Worm (Caenorhabditis elegans) whole organism, L2 larva: ENCODE data around the gene clec-186.

Experiments used
- C34F6.9 ChIP-seq: fragments of 150-350 bp; optimal IDR thresholded peaks from 2 replicates; lab custom pipeline; 2014; ENCODE audit warnings: missing biosample characterization, missing genetic modification characterization
- nhr-237 ChIP-seq: fragments of 150-350 bp; optimal IDR thresholded peaks from 2 replicates; lab custom pipeline; 2014; ENCODE audit warnings: missing biosample characterization, missing genetic modification characterization
- nhr-25 ChIP-seq: fragments of 150-350 bp; sonication (generic microtip); optimal IDR thresholded peaks from 3 replicates; lab custom pipeline; 2014; ENCODE audit warnings: missing biosample characterization, missing genetic modification characterization
- skn-1 ChIP-seq: sonication (generic microtip); optimal IDR thresholded peaks from 2 replicates; lab custom pipeline; 2017; ENCODE audit warnings: missing biosample characterization, missing genetic modification characterization
- unc-62 ChIP-seq: fragments of 150-350 bp; optimal IDR thresholded peaks from 2 replicates; lab custom pipeline; 2014; ENCODE audit warnings: missing biosample characterization, missing genetic modification reagents, missing genetic modification characterization

ce11 chrIV:12891080-12891479 lies 25.2 kb downstream of the clec-186 start:
- TF ChIP-seq nhr-237 (no peak), C34F6.9 (no peak), nhr-25 (tag; lab: Kevin White, UChicago) (no peak), unc-62 (GFP tag; lab: Kevin White, UChicago) (no peak), skn-1 (no peak)
